Worm (Caenorhabditis elegans): ENCODE results near the gene F53F4.15.

ce11 chrV:13649730-13650349 is 29.1 kb downstream of the F53F4.15 start, which contains the start of gene H37A05.4:
- TF ChIP-seq flt-1 (GFP tag; IDR thresholded peaks at IDR 0.05) (no peak), ztf-23 (GFP tag; IDR thresholded peaks at IDR 0.05) (no peak), ref-1 (GFP tag; conservative IDR thresholded peaks at IDR 0.05) (no peak), T22C8.4 (GFP tag; IDR thresholded peaks at IDR 0.05) (no peak), cog-1 (tag; optimal IDR thresholded peaks at IDR 0.05) (no peak), ztf-29 (GFP tag; IDR thresholded peaks at IDR 0.05) (no peak), med-1 (GFP tag; optimal IDR thresholded peaks at IDR 0.05; ENCODE audit: insufficient read depth) (no peak)

Measured in whole organism, midembryonic.